Fruit fly (Drosophila melanogaster) Kc167 (cell line): Measurements from ENCODE around the gene Ace.

ENCODE experiments used
- Sin3A ChIP-seq: fragments of >200 bp; optimal IDR thresholded peaks from 2 replicates; lab custom pipeline; 2018; ENCODE audit warnings: missing external identifiers
- insv ChIP-seq: fragments of >200 bp; optimal IDR thresholded peaks from 3 replicates; lab custom pipeline; 2018; ENCODE audit warnings: missing external identifiers
- psq ChIP-seq: fragments of >200 bp; optimal IDR thresholded peaks from 2 replicates; lab custom pipeline; 2017; ENCODE audit warnings: missing external identifiers
- ttk ChIP-seq: sonication (Bioruptor generic); optimal IDR thresholded peaks from 2 replicates; lab custom pipeline; 2017; ENCODE audit warnings: missing external identifiers

dm6 chr3R:13221820-13222219 is 37.5 kb downstream of the Ace start:
- no peak for TF ChIP-seq ttk
- no peak for TF ChIP-seq insv
- TF ChIP-seq psq (lab: Kevin White, UChicago), result no peak
- TF ChIP-seq Sin3A (lab: Kevin White, UChicago), result no peak
